Worm (Caenorhabditis elegans) whole organism, young adult: ENCODE results near the gene K08E5.5.

Experiments
- B0336.3 ChIP-seq: fragments of 200-800 bp; sonication (Bioruptor generic); IDR thresholded peaks from 2 replicates; pipeline ENCODE4 v1.3.6; 2022; ENCODE audit warnings: missing genetic modification characterization, missing compliant biosample characterization
- nhr-80 ChIP-seq: sonication (generic microtip); optimal IDR thresholded peaks from 2 replicates; lab custom pipeline; 2016; ENCODE audit warnings: missing genetic modification characterization, missing compliant biosample characterization
- snpc-1.1 ChIP-seq: sonication (generic microtip); optimal IDR thresholded peaks from 2 replicates; lab custom pipeline; 2017; ENCODE audit warnings: missing genetic modification characterization, mild to moderate bottlenecking, missing compliant biosample characterization, antibody characterized with exemption, moderate library complexity, missing genotype, missing genetic modification reagents; ENCODE audit not compliant: insufficient read depth

ce11 chrIII:10112958-10113357 is 47.3 kb downstream of the K08E5.5 start, which contains the start of gene vps-29:
- no peak for TF ChIP-seq B0336.3 (GFP tag; lab: Robert Waterston, UW)
- no peak for TF ChIP-seq snpc-1.1 (tag; lab: Kevin White, UChicago)
- no peak for TF ChIP-seq nhr-80 (tag; lab: Kevin White, UChicago)
